In the genomic region with DNA sequence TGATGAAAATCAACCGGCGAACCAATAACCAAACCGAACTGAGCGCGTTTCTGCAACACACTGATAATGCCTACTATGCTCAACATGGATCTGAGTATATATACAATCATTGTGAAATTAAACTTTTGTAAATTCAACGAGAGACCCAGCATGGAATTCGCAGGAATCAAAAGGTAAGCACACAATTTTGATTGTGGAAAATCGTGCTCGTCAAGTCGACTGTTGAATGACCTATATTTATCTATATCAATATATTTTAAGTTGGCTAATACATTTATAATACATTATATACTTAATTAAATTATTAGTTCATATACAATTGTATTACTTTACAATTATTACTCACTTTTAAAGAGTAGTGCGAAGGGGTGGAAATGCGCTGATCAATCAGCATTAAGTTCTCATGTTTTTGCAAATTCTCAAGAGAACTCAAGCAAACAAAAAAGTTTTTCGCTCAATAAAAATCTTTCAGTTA, we compare ENCODE assay signal across 2 fruit fly cellular contexts.
A peak's percentile ranks its signal among the peaks of the same experiment; 100 is the strongest.
TF ChIP-seq lines count a peak whose summit lies in the region.

A gene (minus strand): TSS at position 51 of the 475 bp plus-strand sequence.

TF ChIP-seq in whole organism, embryonic, 481 proteins besides CTCF, POLR2A, EP300 and RAD21 (continued from another document):
- TF ChIP-seq CG15514 (GFP tag; optimal IDR thresholded peaks at IDR 0.05; lab: Kevin White, UChicago) (peak; percentile 6), CG9727 (GFP tag; optimal IDR thresholded peaks at IDR 0.05; lab: Kevin White, UChicago) (peak; percentile 16), Hmr (GFP tag; optimal IDR thresholded peaks at IDR 0.05; lab: Kevin White, UChicago) (peak; percentile 13), CG10274 (GFP tag; optimal IDR thresholded peaks at IDR 0.05; lab: Kevin White, UChicago) (peak; percentile 15), BtbVII (GFP tag; optimal IDR thresholded peaks at IDR 0.05; lab: Kevin White, UChicago) (no peak), CoRest (tag; optimal IDR thresholded peaks at IDR 0.05; lab: Kevin White, UChicago) (peak; percentile 2), CG9215 (GFP tag; IDR thresholded peaks at IDR 0.05; lab: Robert Waterston, UW) (0 out of 2 replicates have a peak, but pooled peaks have one; percentile 15), CG2120 (GFP tag; optimal IDR thresholded peaks at IDR 0.05; lab: Kevin White, UChicago) (peak; percentile 13), dysf (GFP tag; IDR thresholded peaks at IDR 0.05; lab: Robert Waterston, UW) (peak; percentile 36; the same call in 1 of the 3 replicates)

TF ChIP-seq in whole organism, prepupa, 60 proteins besides CTCF, POLR2A, EP300 and RAD21 (continued from another document):
- no peak for TF ChIP-seq fd59A (GFP tag; optimal IDR thresholded peaks at IDR 0.05; lab: Kevin White, UChicago)
